Fruit fly (Drosophila melanogaster) whole organism, adult: ENCODE data around the gene CG17027.

Experiments
- CG11617 ChIP-seq: fragments of 200-800 bp; sonication (Bioruptor generic); optimal IDR thresholded peaks from 2 replicates; lab custom pipeline; 2017; ENCODE audit warnings: mild to moderate bottlenecking, missing biosample characterization, missing genetic modification reagents, missing genetic modification characterization
- CG12768 ChIP-seq: fragments of 200-800 bp; sonication (Bioruptor generic); optimal IDR thresholded peaks from 2 replicates; lab custom pipeline; 2017; ENCODE audit warnings: missing biosample characterization, missing genetic modification characterization, mild to moderate bottlenecking, moderate library complexity, missing genetic modification reagents
- CG14711 ChIP-seq: fragments of 200-800 bp; sonication (Bioruptor generic); optimal IDR thresholded peaks from 2 replicates; lab custom pipeline; 2018; ENCODE audit warnings: missing biosample characterization, mild to moderate bottlenecking, missing genetic modification characterization, moderate library complexity
- CG5204 ChIP-seq: fragments of 200-800 bp; sonication (Bioruptor generic); optimal IDR thresholded peaks from 2 replicates; lab custom pipeline; 2016; ENCODE audit warnings: missing biosample characterization, missing genetic modification characterization
- CG7101 ChIP-seq: fragments of 200-800 bp; sonication (Bioruptor generic); optimal IDR thresholded peaks from 2 replicates; lab custom pipeline; 2018; ENCODE audit warnings: missing biosample characterization, mild to moderate bottlenecking, missing genetic modification characterization, moderate library complexity
- Clk ChIP-seq: fragments of 200-800 bp; sonication (Bioruptor generic); optimal IDR thresholded peaks from 2 replicates; lab custom pipeline; 2017; ENCODE audit warnings: missing biosample characterization, missing genetic modification characterization
- kay ChIP-seq: fragments of 200-800 bp; sonication (Bioruptor generic); peaks from one replicate; lab custom pipeline; 2016; ENCODE audit warnings: missing biosample characterization, missing genetic modification characterization, borderline replicate concordance
- ovo ChIP-seq: fragments of 200-800 bp; sonication (Bioruptor generic); optimal IDR thresholded peaks from 2 replicates; lab custom pipeline; 2016; ENCODE audit warnings: missing biosample characterization, missing genetic modification characterization
- pad ChIP-seq: fragments of 200-800 bp; sonication (Bioruptor generic); optimal IDR thresholded peaks from 3 replicates; lab custom pipeline; 2017; ENCODE audit warnings: missing biosample characterization, missing genetic modification characterization, mild to moderate bottlenecking, moderate library complexity, missing genetic modification reagents
- tj ChIP-seq: fragments of 200-800 bp; sonication (Bioruptor generic); optimal IDR thresholded peaks from 3 replicates; lab custom pipeline; 2017; ENCODE audit warnings: missing biosample characterization, mild to moderate bottlenecking, missing genetic modification characterization, moderate library complexity

DNA sequence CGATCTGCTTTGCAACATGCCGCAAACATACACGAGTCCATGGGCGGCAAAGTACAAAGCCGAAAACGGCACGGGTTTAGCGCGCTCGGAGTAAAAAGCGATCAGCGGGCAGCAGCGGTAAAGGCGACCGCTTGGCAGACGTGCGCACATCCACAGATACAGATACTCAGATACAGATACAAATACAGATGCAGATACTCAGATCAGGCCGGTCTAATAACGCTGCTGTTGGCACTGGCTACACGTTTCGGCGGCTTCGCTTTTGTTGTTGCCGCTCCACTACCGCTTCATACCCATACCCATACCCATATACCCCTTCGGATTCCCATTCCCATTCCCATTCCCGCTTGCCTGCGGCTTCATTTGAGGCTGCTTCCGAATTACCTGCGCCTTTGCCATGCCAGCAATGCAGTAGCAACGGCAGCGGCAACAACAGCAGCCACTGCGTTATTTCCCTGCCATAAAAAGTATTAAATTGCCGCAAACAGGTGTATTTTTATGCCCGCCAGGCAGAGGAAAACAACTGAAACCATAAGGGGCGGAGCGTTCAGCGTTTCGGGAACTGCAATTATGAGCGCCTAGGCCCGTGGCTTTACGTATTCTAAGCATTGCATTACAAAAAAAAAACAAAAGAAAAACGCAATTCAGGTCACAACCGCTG lies 45.2 kb downstream of the CG17027 start:
- TF ChIP-seq CG5204 (GFP tag; lab: Kevin White, UChicago) (no peak), pad (GFP tag; lab: Kevin White, UChicago) (no peak), CG7101 (tag; lab: Kevin White, UChicago) (no peak), CG12768 (no peak), kay (GFP tag; lab: Kevin White, UChicago) (no peak), Clk (GFP tag; lab: Kevin White, UChicago) (no peak), CG14711 (no peak), ovo (no peak), CG11617 (GFP tag; lab: Kevin White, UChicago) (no peak), tj (GFP tag; lab: Kevin White, UChicago) (no peak)
